Worm (Caenorhabditis elegans): Measurements from ENCODE around the gene rpac-19.
A peak's percentile ranks its signal among the peaks of the same experiment; 100 is the strongest.

Gene rpac-19

ce11 chrIII:9651871-9652270 lies 22.2 kb upstream of the rpac-19 start, which contains the start of gene C15H7.3:
C15H7.3 (minus strand) TSS chrIII:9651971.
- no peak for TF ChIP-seq zip-11 (GFP tag; IDR thresholded peaks at IDR 0.05)
- TF ChIP-seq spr-1 (tag; optimal IDR thresholded peaks at IDR 0.05) = no peak
- no peak for TF ChIP-seq daf-8 (GFP tag; IDR thresholded peaks at IDR 0.05)
- TF ChIP-seq rbr-2 (tag; optimal IDR thresholded peaks at IDR 0.05) = no peak
- TF ChIP-seq unc-62 (GFP tag; optimal IDR thresholded peaks at IDR 0.05 in 1 of 2) = no peak
- TF ChIP-seq unc-62 (tag; optimal IDR thresholded peaks at IDR 0.05) = no peak
- TF ChIP-seq pha-4 (GFP tag; IDR thresholded peaks at IDR 0.05) = no peak
- TF ChIP-seq pha-4 (tag; optimal IDR thresholded peaks at IDR 0.05) = no peak
- no peak for TF ChIP-seq ceh-28 (tag; optimal IDR thresholded peaks at IDR 0.05)

ce11 chrIII:9646440-9647021 lies 16.8 kb upstream of the rpac-19 start:
- TF ChIP-seq mxl-3 (GFP tag; optimal IDR thresholded peaks at IDR 0.05) = peak; percentile 34
- no peak for TF ChIP-seq ama-1 (optimal IDR thresholded peaks at IDR 0.05)
- peak; percentile 23 for TF ChIP-seq aha-1 (tag)
- TF ChIP-seq zip-2 (tag; optimal IDR thresholded peaks at IDR 0.05) = no peak
- TF ChIP-seq ZK337.2 (GFP tag; IDR thresholded peaks at IDR 0.05) = no peak
- TF ChIP-seq set-16 (GFP tag; IDR thresholded peaks at IDR 0.05) = no peak
- TF ChIP-seq daf-16 (GFP tag; optimal IDR thresholded peaks at IDR 0.05) = no peak
- TF ChIP-seq daf-16 (tag; optimal IDR thresholded peaks at IDR 0.05) = no peak
- no peak for TF ChIP-seq nhr-11 (tag; optimal IDR thresholded peaks at IDR 0.05)
- no peak for TF ChIP-seq nhr-41 (GFP tag; IDR thresholded peaks at IDR 0.05)
- no peak for TF ChIP-seq fkh-10 (GFP tag; optimal IDR thresholded peaks at IDR 0.05)
- peak in 1 of 2 experiments; percentile 19 for TF ChIP-seq mdl-1 (tag; optimal IDR thresholded peaks at IDR 0.05)
- no peak for TF ChIP-seq ceh-62 (tag; optimal IDR thresholded peaks at IDR 0.05)
- TF ChIP-seq dpl-1 (GFP tag; optimal IDR thresholded peaks at IDR 0.05) = no peak
- peak; percentile 21 for TF ChIP-seq hlh-11 (tag; optimal IDR thresholded peaks at IDR 0.05)
- no peak for TF ChIP-seq dmd-8 (GFP tag; IDR thresholded peaks at IDR 0.05)
- TF ChIP-seq spr-1 (tag; optimal IDR thresholded peaks at IDR 0.05) = no peak
- no peak for TF ChIP-seq nhr-10 (tag; optimal IDR thresholded peaks at IDR 0.05)
- TF ChIP-seq nhr-237 (tag; optimal IDR thresholded peaks at IDR 0.05) = no peak
- no peak for TF ChIP-seq tra-1 (GFP tag; IDR thresholded peaks at IDR 0.05)
- no peak for TF ChIP-seq skn-1 (tag; optimal IDR thresholded peaks at IDR 0.05)
- TF ChIP-seq hlh-30 (tag; optimal IDR thresholded peaks at IDR 0.05; ENCODE audit: insufficient read depth) = peak; percentile 43
- TF ChIP-seq zip-11 (GFP tag; IDR thresholded peaks at IDR 0.05) = no peak
- TF ChIP-seq mdt-29 (GFP tag; IDR thresholded peaks at IDR 0.05) = no peak
- TF ChIP-seq ceh-28 (tag; optimal IDR thresholded peaks at IDR 0.05) = no peak
- no peak for TF ChIP-seq zfp-2 (tag; optimal IDR thresholded peaks at IDR 0.05)
- TF ChIP-seq pha-4 (GFP tag; IDR thresholded peaks at IDR 0.05) = no peak
- TF ChIP-seq pha-4 (tag; optimal IDR thresholded peaks at IDR 0.05) = no peak
- no peak for TF ChIP-seq lin-38 (GFP tag; IDR thresholded peaks at IDR 0.05)
- TF ChIP-seq ceh-32 (tag; optimal IDR thresholded peaks at IDR 0.05; ENCODE audit: poor library complexity) = no peak
- TF ChIP-seq ceh-82 (tag; optimal IDR thresholded peaks at IDR 0.05) = no peak
- TF ChIP-seq ceh-20 (GFP tag; IDR thresholded peaks at IDR 0.05) = no peak
- TF ChIP-seq nhr-25 (tag; optimal IDR thresholded peaks at IDR 0.05; ENCODE audit: borderline replicate concordance, insufficient read depth) = no peak
- TF ChIP-seq unc-39 (tag; optimal IDR thresholded peaks at IDR 0.05) = no peak
- no peak for TF ChIP-seq F37D6.2 (tag; optimal IDR thresholded peaks at IDR 0.05)
- TF ChIP-seq nhr-28 (tag; optimal IDR thresholded peaks at IDR 0.05) = peak; percentile 53
- TF ChIP-seq daf-8 (GFP tag; IDR thresholded peaks at IDR 0.05) = no peak
- TF ChIP-seq snpc-4 (tag; optimal IDR thresholded peaks at IDR 0.05) = no peak
- peak in 1 of 2 experiments; percentile 93 for TF ChIP-seq unc-62 (GFP tag; optimal IDR thresholded peaks at IDR 0.05 in 1 of 2)
- no peak for TF ChIP-seq unc-62 (tag; optimal IDR thresholded peaks at IDR 0.05)
- TF ChIP-seq dmd-9 (GFP tag; IDR thresholded peaks at IDR 0.05) = no peak
- no peak for TF ChIP-seq hmg-1.1 (GFP tag; IDR thresholded peaks at IDR 0.05)
- no peak for TF ChIP-seq F44E2.7 (GFP tag; IDR thresholded peaks at IDR 0.05)

Measured in whole organism, L4 larva.